Worm (Caenorhabditis elegans) whole organism, L4/young adult: ENCODE results near the gene C41G6.12.

Experiments used
- W03F9.2 ChIP-seq: fragments of 150-350 bp; optimal IDR thresholded peaks from 2 replicates; lab custom pipeline; 2014; ENCODE audit warnings: missing biosample characterization, missing genetic modification characterization
- dao-5 ChIP-seq: sonication (generic microtip); optimal IDR thresholded peaks from 2 replicates; lab custom pipeline; 2016; ENCODE audit warnings: missing genotype, missing genetic modification characterization, moderate library complexity, missing compliant biosample characterization
- him-1 ChIP-seq: sonication (generic microtip); optimal IDR thresholded peaks from 2 replicates; lab custom pipeline; 2016; ENCODE audit warnings: missing genotype, missing genetic modification reagents, missing genetic modification characterization, missing compliant biosample characterization

- no peak for TF ChIP-seq him-1 (tag; lab: Kevin White, UChicago)
- no peak for TF ChIP-seq dao-5 (tag; lab: Kevin White, UChicago)
- TF ChIP-seq W03F9.2 (tag; lab: Kevin White, UChicago): no peak
These were observed 13.7 kb upstream of the C41G6.12 start, which contains the start of gene irld-25 for ce11 chrV:15221330-15221729.
